Worm (Caenorhabditis elegans): Measurements from ENCODE around the gene Y39B6A.10.

Y39B6A.10 gene

DNA sequence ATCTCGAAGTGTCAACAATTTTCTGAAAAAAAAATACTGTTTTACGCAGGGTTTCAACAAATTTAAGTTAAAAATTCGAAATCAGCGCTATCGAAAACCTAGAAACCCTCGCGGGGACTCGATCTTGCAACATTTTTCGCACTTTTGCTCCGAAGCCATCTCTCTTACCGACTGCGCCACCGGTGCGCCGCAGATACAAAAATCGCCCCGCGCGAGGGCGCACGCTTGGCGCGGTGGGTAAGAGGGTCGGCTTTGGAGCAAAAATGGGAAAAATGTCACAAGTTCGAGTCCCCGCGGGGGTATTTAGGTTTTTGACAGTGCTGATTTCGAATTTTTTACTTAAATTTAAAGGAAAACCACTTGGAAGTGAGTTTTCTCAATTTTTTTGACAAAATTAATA lies 42.5 kb downstream of the Y39B6A.10 start:
- TF ChIP-seq tbx-11 (GFP tag; IDR thresholded peaks at IDR 0.05) (no peak), ceh-13 (GFP tag; optimal IDR thresholded peaks at IDR 0.05) (no peak), hmbx-1 (tag; optimal IDR thresholded peaks at IDR 0.05) (no peak), ama-1 (optimal IDR thresholded peaks at IDR 0.05) (no peak), tra-4 (tag; optimal IDR thresholded peaks at IDR 0.05) (no peak)

DNA sequence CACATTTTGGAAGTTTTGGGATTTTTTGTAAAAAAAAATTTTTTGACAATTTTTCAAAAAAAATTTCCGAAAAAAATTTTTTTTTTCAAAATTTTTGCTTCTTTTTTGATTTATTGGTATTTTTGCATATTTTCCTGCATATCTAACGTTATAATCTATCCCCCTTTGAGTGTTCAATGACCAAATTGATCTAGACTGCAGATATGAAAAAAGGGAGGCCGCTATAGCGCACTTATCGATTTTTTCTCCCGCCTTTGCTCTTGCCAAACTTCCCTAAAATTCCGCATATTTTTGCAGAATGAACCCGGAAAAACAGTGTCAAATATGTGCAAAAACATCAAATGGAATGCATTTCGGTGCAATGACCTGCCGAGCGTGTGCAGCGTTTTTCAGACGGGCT lies 46.0 kb downstream of the Y39B6A.10 start, which contains the start of gene nhr-145:
TSS of gene nhr-145 (plus strand) at position 298 of the 400 bp plus-strand sequence.
- no peak for TF ChIP-seq hnd-1 (tag; optimal IDR thresholded peaks at IDR 0.05)
- no peak for TF ChIP-seq scrt-1 (GFP tag; IDR thresholded peaks at IDR 0.05)
- no peak for TF ChIP-seq sea-1 (GFP tag; conservative IDR thresholded peaks at IDR 0.05)
- TF ChIP-seq ceh-13 (GFP tag; optimal IDR thresholded peaks at IDR 0.05): no peak
- no peak for TF ChIP-seq aly-1 (tag; optimal IDR thresholded peaks at IDR 0.05)
- no peak for TF ChIP-seq flt-1 (GFP tag; IDR thresholded peaks at IDR 0.05)
- TF ChIP-seq tbx-11 (GFP tag; IDR thresholded peaks at IDR 0.05): no peak
- TF ChIP-seq pes-1 (GFP tag; IDR thresholded peaks at IDR 0.05): no peak
- no peak for TF ChIP-seq ets-7 (tag; optimal IDR thresholded peaks at IDR 0.05)
- no peak for TF ChIP-seq ama-1 (optimal IDR thresholded peaks at IDR 0.05)
- no peak for TF ChIP-seq B0310.2 (tag; optimal IDR thresholded peaks at IDR 0.05)
- TF ChIP-seq hmbx-1 (tag; optimal IDR thresholded peaks at IDR 0.05): no peak
- TF ChIP-seq F13C5.2 (tag; optimal IDR thresholded peaks at IDR 0.05): no peak
- no peak for TF ChIP-seq tra-4 (tag; optimal IDR thresholded peaks at IDR 0.05)
- TF ChIP-seq tbx-37 (GFP tag; conservative IDR thresholded peaks at IDR 0.05): no peak
- no peak for TF ChIP-seq hmg-4 (GFP tag; optimal IDR thresholded peaks at IDR 0.05)
- TF ChIP-seq ceh-36 (tag; optimal IDR thresholded peaks at IDR 0.05): no peak

DNA sequence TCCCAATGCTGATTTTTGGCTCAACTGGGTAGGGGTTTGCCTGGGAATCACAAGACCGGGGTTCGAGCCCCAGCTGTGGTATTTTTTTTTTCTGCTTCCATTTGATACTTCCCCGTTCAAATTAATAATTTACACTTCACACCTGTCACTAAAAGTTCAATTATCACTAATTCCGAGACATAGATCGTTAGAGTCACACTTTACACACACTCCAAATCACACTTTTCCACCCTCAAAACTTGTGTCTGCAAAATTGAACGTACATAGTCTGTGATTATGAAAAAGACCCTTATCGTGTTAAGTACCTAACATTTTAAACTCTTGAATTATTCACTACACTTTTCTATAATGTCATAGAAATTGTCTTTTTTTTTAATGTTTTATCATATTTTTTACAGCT lies 49.6 kb downstream of the Y39B6A.10 start:
- TF ChIP-seq flt-1 (GFP tag; IDR thresholded peaks at IDR 0.05) (no peak), hnd-1 (tag; optimal IDR thresholded peaks at IDR 0.05) (no peak), tra-4 (tag; optimal IDR thresholded peaks at IDR 0.05) (no peak), scrt-1 (GFP tag; IDR thresholded peaks at IDR 0.05) (no peak), tbx-11 (GFP tag; IDR thresholded peaks at IDR 0.05) (no peak), ceh-36 (tag; optimal IDR thresholded peaks at IDR 0.05) (no peak)

DNA sequence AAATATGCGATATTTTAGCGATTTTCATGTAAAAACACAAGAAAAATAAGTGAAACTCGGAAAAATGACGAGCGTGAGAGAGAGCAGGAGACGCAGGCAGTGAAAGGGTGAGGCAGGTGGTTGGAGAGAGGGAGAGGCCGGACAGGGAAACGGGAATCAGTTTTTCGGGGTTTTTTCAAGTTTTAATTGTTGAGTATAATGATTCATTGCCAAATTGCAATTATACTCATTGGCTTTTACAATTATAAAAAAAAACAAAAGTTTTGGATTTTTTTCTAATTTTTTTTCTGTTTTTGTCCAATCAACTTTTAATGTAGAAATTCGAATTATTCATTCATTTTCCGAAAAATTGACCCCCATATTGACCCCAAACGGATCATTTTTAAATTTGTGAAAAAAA lies 50.9 kb downstream of the Y39B6A.10 start, which contains the start of gene nhr-95:
TSS of gene nhr-95 (minus strand) at position 101 of the 400 bp plus-strand sequence.
- TF ChIP-seq hnd-1 (tag; optimal IDR thresholded peaks at IDR 0.05) (no peak), scrt-1 (GFP tag; IDR thresholded peaks at IDR 0.05) (0 out of 2 replicates have a peak, but pooled peaks have one; percentile 55)

Measured in whole organism, early embryonic.